Worm (Caenorhabditis elegans) whole organism, early embryonic: ENCODE results near the gene ZC204.14.
"Not testable (repeated sequence)": the region's sequence is repeated elsewhere in the genome, so short reads cannot be mapped to it uniquely, and the experiment has no call there.

Source experiments
- B0310.2 ChIP-seq: sonication (generic microtip); optimal IDR thresholded peaks from 2 replicates; lab custom pipeline; 2016; ENCODE audit warnings: mild to moderate bottlenecking, missing genetic modification characterization, missing compliant biosample characterization
- F13C5.2 ChIP-seq: sonication (generic microtip); optimal IDR thresholded peaks from 2 replicates; lab custom pipeline; 2017; ENCODE audit warnings: mild to moderate bottlenecking, missing genetic modification characterization, inconsistent platforms, missing compliant biosample characterization
- aly-1 ChIP-seq: sonication (generic microtip); optimal IDR thresholded peaks from 2 replicates; lab custom pipeline; 2016; ENCODE audit warnings: missing genetic modification characterization, missing compliant biosample characterization
- ama-1 ChIP-seq: fragments of 150-350 bp; optimal IDR thresholded peaks from 2 replicates; lab custom pipeline; 2014
- ceh-13 ChIP-seq: fragments of 200-800 bp; sonication (Bioruptor generic); optimal IDR thresholded peaks from 2 replicates; lab custom pipeline; 2018; ENCODE audit warnings: mild to moderate bottlenecking, missing genetic modification characterization, missing compliant biosample characterization
- ceh-36 ChIP-seq: sonication (generic microtip); optimal IDR thresholded peaks from 2 replicates; lab custom pipeline; 2016; ENCODE audit warnings: missing genetic modification characterization, inconsistent platforms, missing compliant biosample characterization
- ets-7 ChIP-seq: sonication (generic microtip); optimal IDR thresholded peaks from 2 replicates; lab custom pipeline; 2016; ENCODE audit warnings: missing genotype, missing genetic modification characterization, missing compliant biosample characterization
- flt-1 ChIP-seq: fragments of 200-800 bp; sonication (Bioruptor generic); IDR thresholded peaks from 2 replicates; pipeline ENCODE4 v1.3.6; 2022; ENCODE audit warnings: missing genetic modification characterization, missing compliant biosample characterization
- hmbx-1 ChIP-seq: sonication (generic microtip); optimal IDR thresholded peaks from 2 replicates; lab custom pipeline; 2016; ENCODE audit warnings: mild to moderate bottlenecking, missing genetic modification characterization, missing compliant biosample characterization
- hmg-4 ChIP-seq: fragments of 200-800 bp; sonication (Bioruptor generic); optimal IDR thresholded peaks from 2 replicates; lab custom pipeline; 2018; ENCODE audit warnings: mild to moderate bottlenecking, missing genetic modification characterization, missing compliant biosample characterization
- hnd-1 ChIP-seq: sonication (generic microtip); optimal IDR thresholded peaks from 2 replicates; lab custom pipeline; 2016; ENCODE audit warnings: missing genetic modification characterization, missing compliant biosample characterization
- pes-1 ChIP-seq: fragments of 200-800 bp; sonication (Bioruptor generic); IDR thresholded peaks from 2 replicates; pipeline ENCODE4 v1.3.6; 2022; ENCODE audit warnings: missing genetic modification reagents, missing genetic modification characterization, missing compliant biosample characterization
- scrt-1 ChIP-seq: fragments of 200-800 bp; sonication (Bioruptor generic); IDR thresholded peaks from 2 replicates; pipeline ENCODE4 v1.3.6; 2022; ENCODE audit warnings: missing genetic modification characterization, missing compliant biosample characterization
- sea-1 ChIP-seq: fragments of 200-800 bp; sonication (Bioruptor generic); conservative IDR thresholded peaks from 2 replicates; pipeline ENCODE4 v1.3.6; 2022; ENCODE audit warnings: missing genetic modification characterization, missing compliant biosample characterization
- tbx-11 ChIP-seq: fragments of 200-800 bp; sonication (Bioruptor generic); IDR thresholded peaks from 2 replicates; pipeline ENCODE4 v1.3.6; 2022; ENCODE audit warnings: missing genetic modification characterization, missing compliant biosample characterization
- tbx-37 ChIP-seq: fragments of 200-800 bp; sonication (Bioruptor generic); conservative IDR thresholded peaks from 2 replicates; pipeline ENCODE4 v1.3.6; 2022; ENCODE audit warnings: missing genetic modification reagents, missing genetic modification characterization, missing compliant biosample characterization
- tra-4 ChIP-seq: sonication (generic microtip); optimal IDR thresholded peaks from 2 replicates; lab custom pipeline; 2017; ENCODE audit warnings: missing genetic modification characterization, missing compliant biosample characterization

ZC204.14 gene

DNA sequence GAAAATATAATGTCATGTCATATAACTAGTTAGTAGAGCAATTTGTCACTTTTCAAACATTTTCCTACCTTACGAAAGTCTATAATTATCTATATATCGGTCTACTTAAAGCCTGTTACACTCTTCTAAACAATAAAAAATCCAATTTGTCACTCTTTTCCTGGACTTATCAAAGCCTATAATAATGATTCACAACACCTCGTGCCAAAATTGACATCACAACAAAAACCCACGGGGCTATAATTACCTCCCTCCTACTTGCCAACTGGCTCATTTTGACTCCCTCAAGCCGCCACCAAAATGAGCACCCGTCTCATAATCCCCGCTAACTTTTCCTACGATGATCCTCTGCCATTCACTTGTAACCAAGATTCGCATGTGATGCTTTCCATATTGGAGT lies 26.4 kb downstream of the ZC204.14 start, which contains the start of gene srg-20:
Gene srg-20, plus strand, starts transcription at position 301 of the 400 bp plus-strand sequence.
- TF ChIP-seq tbx-11; ceh-36 (tag; lab: Kevin White, UChicago); sea-1 (GFP tag; lab: Robert Waterston, UW): not testable (repeated sequence)

DNA sequence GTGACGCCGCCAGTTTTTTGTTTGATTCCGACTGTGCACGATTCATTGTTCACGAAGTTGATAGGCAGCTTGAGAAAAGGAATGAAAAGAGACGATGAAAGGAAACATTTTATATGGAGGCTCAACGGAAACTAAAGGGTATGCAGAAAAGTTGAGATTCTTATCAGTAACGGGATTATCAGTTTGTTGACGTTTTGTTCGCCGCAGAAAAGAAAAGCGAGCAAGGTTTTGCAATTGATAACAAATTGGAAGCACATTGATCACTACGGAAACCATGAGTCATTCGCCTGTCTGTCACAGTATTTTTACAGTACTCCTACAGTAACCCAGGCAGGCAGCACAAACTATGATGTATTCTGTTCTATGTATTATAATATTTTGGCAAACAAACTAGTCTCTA lies 26.8 kb downstream of the ZC204.14 start:
- TF ChIP-seq scrt-1 (GFP tag; lab: Robert Waterston, UW) (no peak), ets-7 (tag; lab: Kevin White, UChicago) (no peak), F13C5.2 (tag; lab: Kevin White, UChicago) (no peak), ceh-13 (GFP tag; lab: Kevin White, UChicago) (no peak), ceh-36 (tag; lab: Kevin White, UChicago) (no peak), tbx-11 (no peak), hmg-4 (GFP tag; lab: Kevin White, UChicago) (no peak), sea-1 (GFP tag; lab: Robert Waterston, UW) (no peak), flt-1 (GFP tag; lab: Robert Waterston, UW) (no peak), hnd-1 (tag; lab: Kevin White, UChicago) (no peak), aly-1 (tag; lab: Kevin White, UChicago) (no peak), tra-4 (tag; lab: Kevin White, UChicago) (no peak), hmbx-1 (tag; lab: Kevin White, UChicago) (no peak)

DNA sequence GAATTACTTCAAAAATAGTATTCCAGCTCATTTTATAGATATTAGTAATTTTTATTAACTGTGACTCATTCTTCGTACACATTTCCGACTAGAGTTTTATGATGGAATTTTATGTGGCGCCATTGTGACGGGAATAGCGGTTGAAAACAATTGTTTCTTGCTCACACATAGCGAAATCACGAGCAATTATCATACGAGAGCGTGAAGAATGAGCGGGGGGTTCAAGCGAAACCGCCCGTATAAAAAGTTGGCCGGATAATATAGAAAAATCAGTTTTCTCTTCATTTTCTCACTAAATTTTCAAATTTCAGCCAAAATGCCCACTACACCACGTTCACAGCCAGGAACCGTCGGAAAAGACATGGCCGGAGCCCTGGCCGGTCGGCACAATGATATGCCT lies 29.3 kb downstream of the ZC204.14 start, which contains the start of gene C08E3.1:
Gene C08E3.1, plus strand, starts transcription at position 301 of the 400 bp plus-strand sequence.
- not testable (repeated sequence) for TF ChIP-seq hnd-1 (tag; lab: Kevin White, UChicago); tra-4 (tag; lab: Kevin White, UChicago); pes-1 (GFP tag; lab: Robert Waterston, UW)

DNA sequence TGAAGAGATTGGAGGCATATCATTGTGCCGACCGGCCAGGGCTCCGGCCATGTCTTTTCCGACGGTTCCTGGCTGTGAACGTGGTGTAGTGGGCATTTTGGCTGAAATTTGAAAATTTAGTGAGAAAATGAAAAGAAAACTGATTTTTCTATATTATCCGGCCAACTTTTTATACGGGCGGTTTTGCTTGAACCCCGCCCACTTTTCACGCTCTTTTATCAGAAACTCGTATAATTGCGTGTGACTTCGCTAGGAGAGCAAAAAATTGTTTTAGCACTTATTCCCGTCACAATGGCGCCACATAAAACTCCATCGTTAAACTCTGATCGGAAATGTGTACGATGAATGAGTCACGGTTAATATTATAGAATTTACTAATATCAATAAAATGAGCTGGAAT lies 30.5 kb downstream of the ZC204.14 start, which contains the start of gene C08E3.13:
Gene C08E3.13, minus strand, starts transcription at position 101 of the 400 bp plus-strand sequence.
- TF ChIP-seq F13C5.2, hmbx-1, hnd-1 (tag; lab: Kevin White, UChicago): not testable (repeated sequence)

DNA sequence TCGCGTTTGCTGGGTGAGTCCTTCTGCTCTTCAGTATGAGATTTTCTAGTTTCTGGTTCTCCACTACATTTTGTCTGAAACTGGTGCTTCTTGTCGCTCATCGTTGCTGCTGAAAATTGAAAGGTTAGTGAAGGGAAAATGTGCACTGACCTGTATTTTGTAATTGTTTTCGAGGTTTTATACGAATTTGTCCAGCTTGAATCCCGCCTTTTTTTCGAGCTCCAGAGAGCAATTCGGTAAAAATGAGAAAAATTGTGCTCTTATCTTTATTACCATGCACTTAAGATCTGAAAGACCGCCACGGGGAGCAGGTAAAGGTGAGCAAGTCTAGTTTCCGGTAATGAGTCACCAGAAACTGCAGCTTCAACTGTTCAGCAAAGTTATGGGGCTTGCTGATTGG lies 35.0 kb downstream of the ZC204.14 start, which contains the start of gene C08E3.15:
Gene C08E3.15, minus strand, starts transcription at position 101 of the 400 bp plus-strand sequence.
- TF ChIP-seq aly-1 (tag; lab: Kevin White, UChicago); tbx-37 (GFP tag; lab: Robert Waterston, UW); ets-7 (tag; lab: Kevin White, UChicago): not testable (repeated sequence)

DNA sequence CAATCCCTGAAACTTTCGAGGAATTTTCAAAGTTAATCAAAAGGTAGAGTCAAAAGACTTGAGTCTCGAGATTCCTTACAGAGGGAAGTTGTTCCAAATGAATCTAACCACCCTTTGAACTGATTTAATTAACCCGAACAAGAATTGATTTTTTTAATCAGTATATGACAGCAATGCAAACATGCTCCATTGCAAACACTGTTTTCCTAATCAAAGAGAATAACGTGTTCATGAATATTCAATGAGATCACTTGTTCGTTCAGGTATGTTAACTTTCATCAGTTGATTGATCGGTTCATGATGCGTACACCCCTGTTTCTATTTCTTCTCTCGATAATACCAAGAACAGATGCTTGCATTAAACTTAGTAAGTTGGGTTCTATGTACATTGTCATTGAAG lies 37.1 kb downstream of the ZC204.14 start, which contains the start of gene C08E3.14:
Gene C08E3.14, plus strand, starts transcription at position 301 of the 400 bp plus-strand sequence.
- TF ChIP-seq hmg-4 (GFP tag; lab: Kevin White, UChicago) (no peak), sea-1 (GFP tag; lab: Robert Waterston, UW) (no peak), flt-1 (GFP tag; lab: Robert Waterston, UW) (no peak), tbx-37 (GFP tag; lab: Robert Waterston, UW) (no peak), B0310.2 (tag; lab: Kevin White, UChicago) (no peak)

DNA sequence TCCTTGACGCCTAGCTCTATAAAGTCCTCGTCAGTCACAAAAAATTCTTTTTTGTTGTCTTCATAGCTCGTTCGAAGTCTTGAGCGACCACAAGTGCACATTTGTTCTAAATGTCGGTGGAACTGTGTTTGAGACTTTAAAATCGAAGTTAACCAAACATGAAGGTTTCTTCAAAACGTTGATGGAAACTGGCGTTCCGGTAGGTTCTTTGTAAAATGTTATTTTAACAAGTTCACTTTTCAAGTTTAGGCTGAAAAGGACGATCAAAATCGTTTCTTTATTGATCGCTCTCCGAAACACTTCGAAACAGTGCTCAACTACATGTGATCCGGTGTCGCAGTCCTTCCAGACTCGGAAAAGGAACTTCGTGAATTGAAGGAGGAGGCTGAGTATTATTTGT lies 38.2 kb downstream of the ZC204.14 start, which contains the start of gene fbxa-160:
Gene fbxa-160, minus strand, starts transcription at position 101 of the 400 bp plus-strand sequence.
- no peak for TF ChIP-seq pes-1 (GFP tag; lab: Robert Waterston, UW)
- TF ChIP-seq ets-7 (tag; lab: Kevin White, UChicago) = no peak
- TF ChIP-seq aly-1 (tag; lab: Kevin White, UChicago) = no peak
- no peak for TF ChIP-seq hmbx-1 (tag; lab: Kevin White, UChicago)
- TF ChIP-seq hnd-1 (tag; lab: Kevin White, UChicago) = no peak
- no peak for TF ChIP-seq sea-1 (GFP tag; lab: Robert Waterston, UW)
- TF ChIP-seq F13C5.2 (tag; lab: Kevin White, UChicago) = no peak
- no peak for TF ChIP-seq hmg-4 (GFP tag; lab: Kevin White, UChicago)
- no peak for TF ChIP-seq scrt-1 (GFP tag; lab: Robert Waterston, UW)
- TF ChIP-seq tra-4 (tag; lab: Kevin White, UChicago) = no peak
- no peak for TF ChIP-seq ceh-13 (GFP tag; lab: Kevin White, UChicago)
- no peak for TF ChIP-seq B0310.2 (tag; lab: Kevin White, UChicago)
- no peak for TF ChIP-seq tbx-11
- TF ChIP-seq flt-1 (GFP tag; lab: Robert Waterston, UW) = no peak
- no peak for TF ChIP-seq ama-1 (lab: Kevin White, UChicago)
- no peak for TF ChIP-seq ceh-36 (tag; lab: Kevin White, UChicago)

DNA sequence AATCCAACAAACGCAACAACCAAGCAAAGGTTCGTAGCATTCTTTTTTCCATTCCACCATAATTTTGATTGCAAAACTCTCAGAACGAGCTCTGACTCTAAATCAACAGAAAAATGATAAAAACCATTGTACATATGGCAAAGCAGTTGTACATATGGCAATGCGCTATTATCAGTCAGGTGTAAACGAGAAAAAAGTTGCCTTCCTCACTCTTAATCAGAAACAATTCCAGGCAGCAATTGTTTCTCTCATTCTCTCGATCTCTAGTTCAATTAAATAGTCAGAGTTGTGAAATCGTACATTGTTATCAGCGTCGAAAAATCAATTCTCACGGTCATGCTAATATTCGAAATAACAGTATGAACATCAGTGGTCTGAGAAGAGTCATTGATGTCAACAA lies 41.0 kb downstream of the ZC204.14 start:
- TF ChIP-seq ama-1 (lab: Kevin White, UChicago) = no peak
- no peak for TF ChIP-seq ceh-36 (tag; lab: Kevin White, UChicago)
- TF ChIP-seq F13C5.2 (tag; lab: Kevin White, UChicago) = no peak
- no peak for TF ChIP-seq flt-1 (GFP tag; lab: Robert Waterston, UW)
- no peak for TF ChIP-seq hmbx-1 (tag; lab: Kevin White, UChicago)
- no peak for TF ChIP-seq scrt-1 (GFP tag; lab: Robert Waterston, UW)
